Fruit fly (Drosophila melanogaster): Measurements from ENCODE around the gene CG17816.

CG17816 gene

dm6 chr3R:7886167-7886858 is at the start of gene CG17816:
TSS of gene CG17816 (minus strand) at chr3R:7886733.
- TF ChIP-seq CG32006 (GFP tag; optimal IDR thresholded peaks at IDR 0.05), result no peak
- TF ChIP-seq Eip78C (GFP tag), result peak; percentile 82
- peak; percentile 38 for TF ChIP-seq Sox102F (GFP tag; optimal IDR thresholded peaks at IDR 0.05)
- TF ChIP-seq CG3032 (tag; optimal IDR thresholded peaks at IDR 0.05), result no peak
- no peak for TF ChIP-seq CG1621 (tag; optimal IDR thresholded peaks at IDR 0.05)
- TF ChIP-seq CG6854 (GFP tag; optimal IDR thresholded peaks at IDR 0.05), result peak; percentile 38
- TF ChIP-seq CG9139 (GFP tag; optimal IDR thresholded peaks at IDR 0.05), result no peak
- TF ChIP-seq CG8119 (GFP tag; IDR thresholded peaks at IDR 0.05), result no peak
- no peak for TF ChIP-seq Sox14 (GFP tag; optimal IDR thresholded peaks at IDR 0.05)
- no peak for TF ChIP-seq CG8319 (GFP tag; optimal IDR thresholded peaks at IDR 0.05)
- no peak for TF ChIP-seq fd59A (GFP tag; optimal IDR thresholded peaks at IDR 0.05)
- TF ChIP-seq CG6792 (GFP tag; optimal IDR thresholded peaks at IDR 0.05), result no peak
- no peak for TF ChIP-seq topi (GFP tag; optimal IDR thresholded peaks at IDR 0.05)
- TF ChIP-seq achi (GFP tag; optimal IDR thresholded peaks at IDR 0.05), result no peak
- no peak for TF ChIP-seq CG4318 (GFP tag; optimal IDR thresholded peaks at IDR 0.05)
- no peak for TF ChIP-seq Met (GFP tag; optimal IDR thresholded peaks at IDR 0.05)
- TF ChIP-seq Blimp-1 (GFP tag; optimal IDR thresholded peaks at IDR 0.05), result no peak
- TF ChIP-seq CG11902 (GFP tag; optimal IDR thresholded peaks at IDR 0.05), result no peak
- TF ChIP-seq Hr38 (GFP tag; optimal IDR thresholded peaks at IDR 0.05), result no peak
- no peak for TF ChIP-seq CG15336 (GFP tag; IDR thresholded peaks at IDR 0.05)
- no peak for TF ChIP-seq CG11294 (GFP tag; IDR thresholded peaks at IDR 0.05)
- TF ChIP-seq CG6276 (GFP tag; optimal IDR thresholded peaks at IDR 0.05), result no peak
- peak; percentile 96 for TF ChIP-seq svp (GFP tag)
- TF ChIP-seq salr (GFP tag; optimal IDR thresholded peaks at IDR 0.05), result no peak
- no peak for TF ChIP-seq Ets21C (GFP tag; optimal IDR thresholded peaks at IDR 0.05)
- no peak for TF ChIP-seq CG3919 (GFP tag; optimal IDR thresholded peaks at IDR 0.05)
- TF ChIP-seq net (GFP tag; optimal IDR thresholded peaks at IDR 0.05), result no peak
- no peak for TF ChIP-seq acj6 (GFP tag; optimal IDR thresholded peaks at IDR 0.05)
- TF ChIP-seq Ets96B (tag; optimal IDR thresholded peaks at IDR 0.05), result no peak
- TF ChIP-seq ss (GFP tag; optimal IDR thresholded peaks at IDR 0.05), result peak in 1 of 2 experiments; percentile 2
- no peak for TF ChIP-seq lz (GFP tag; optimal IDR thresholded peaks at IDR 0.05)

- TF ChIP-seq CG7368 (GFP tag; optimal IDR thresholded peaks at IDR 0.05) (no peak), Lpt (GFP tag; optimal IDR thresholded peaks at IDR 0.05) (no peak), eg (GFP tag; IDR thresholded peaks at IDR 0.05) (no peak), CG8632 (GFP tag; optimal IDR thresholded peaks at IDR 0.05) (no peak), Blimp-1 (GFP tag; optimal IDR thresholded peaks at IDR 0.05) (no peak), esn (GFP tag; optimal IDR thresholded peaks at IDR 0.05) (no peak), cyc (GFP tag; optimal IDR thresholded peaks at IDR 0.05) (no peak), CG11294 (GFP tag; IDR thresholded peaks at IDR 0.05) (no peak), Hr38 (GFP tag; optimal IDR thresholded peaks at IDR 0.05) (no peak), CG6792 (GFP tag; optimal IDR thresholded peaks at IDR 0.05) (no peak)
Observed at dm6 chr3R:7926354-7926753, 39.8 kb upstream of the CG17816 start.

DNA sequence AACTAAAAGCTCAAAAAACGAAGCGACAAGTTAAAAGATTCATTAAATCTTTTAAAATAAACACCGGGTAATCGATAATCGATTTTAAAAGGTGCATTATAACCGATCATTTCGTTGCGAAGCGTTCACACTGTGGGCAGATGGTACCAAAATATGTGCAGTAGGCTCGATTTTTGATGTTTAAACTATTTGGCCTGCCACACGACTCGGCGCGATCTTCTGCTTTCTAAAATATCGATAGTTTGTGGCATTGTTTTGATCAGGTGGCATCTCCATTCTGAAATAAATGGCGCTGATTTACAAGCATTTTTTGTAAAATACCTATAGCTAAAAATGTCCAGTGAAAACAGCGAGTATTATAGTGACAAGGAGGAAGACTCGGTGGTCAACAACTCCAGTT is 33.7 kb upstream of the CG17816 start, which contains the start of the genes CG10445 and lds:
CG10445 (minus strand) TSS at position 104 of the 400 bp plus-strand sequence.
lds (plus strand) TSS at position 236 of the 400 bp plus-strand sequence.
- TF ChIP-seq OdsH (GFP tag; optimal IDR thresholded peaks at IDR 0.05) (no peak), topi (GFP tag; optimal IDR thresholded peaks at IDR 0.05) (no peak), Gug (GFP tag; IDR thresholded peaks at IDR 0.05) (no peak), CG8632 (GFP tag; optimal IDR thresholded peaks at IDR 0.05) (no peak), CG8319 (GFP tag; optimal IDR thresholded peaks at IDR 0.05) (no peak), achi (GFP tag; optimal IDR thresholded peaks at IDR 0.05) (no peak), CG6163 (GFP tag; IDR thresholded peaks at IDR 0.05) (no peak), CG6792 (GFP tag; optimal IDR thresholded peaks at IDR 0.05) (no peak), CG6276 (GFP tag; optimal IDR thresholded peaks at IDR 0.05) (no peak), dac (GFP tag; optimal IDR thresholded peaks at IDR 0.05) (no peak), pdm3 (GFP tag; optimal IDR thresholded peaks at IDR 0.05) (no peak), Eip78C (GFP tag) (no peak)
